Worm (Caenorhabditis elegans): ENCODE measurements around the gene T01D3.6.
A peak's percentile ranks its signal among the peaks of the same experiment; 100 is the strongest.

T01D3.6 gene

DNA sequence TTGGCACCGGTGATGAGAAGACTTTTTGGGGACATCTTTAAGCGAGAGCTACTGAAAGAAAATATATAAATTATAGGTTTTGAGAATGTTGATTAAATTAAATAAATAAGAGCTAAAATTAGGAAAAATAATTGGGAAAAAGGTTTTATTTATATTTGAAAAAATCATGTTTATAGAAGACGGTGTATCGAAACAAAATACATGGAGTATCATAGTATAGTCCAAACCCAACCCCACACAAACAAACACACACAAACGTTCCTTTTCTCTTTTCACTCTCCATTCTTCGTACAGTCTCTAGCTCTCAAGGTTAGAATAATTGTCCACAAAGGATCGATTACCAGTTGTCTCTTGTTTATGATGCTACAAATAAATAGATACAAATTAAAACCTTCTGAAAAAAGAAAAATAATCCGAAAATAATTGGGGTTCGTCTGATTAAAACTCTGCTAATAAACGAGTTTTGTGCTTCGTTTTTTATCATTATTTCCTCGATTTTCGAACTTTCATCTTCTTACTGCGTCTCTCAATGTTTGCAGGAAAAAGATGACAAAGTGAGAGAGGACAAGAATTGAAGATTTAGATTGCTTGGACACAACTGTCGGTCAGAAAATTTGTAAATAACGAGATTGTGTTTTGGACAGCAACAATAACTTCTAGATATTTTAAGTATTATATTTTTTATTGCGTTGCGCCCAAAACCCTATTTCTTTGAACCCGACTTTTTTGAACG, 39.9 kb downstream of the T01D3.6 start, which contains the start of gene F20G2.2:
Gene F20G2.2 (minus strand): TSS at position 51 of the 733 bp plus-strand sequence.
- TF ChIP-seq nfya-1 (tag; optimal IDR thresholded peaks at IDR 0.05; ENCODE audit: insufficient read depth) (no peak), nhr-11 (tag; optimal IDR thresholded peaks at IDR 0.05) (no peak), lin-39 (tag; optimal IDR thresholded peaks at IDR 0.05) (no peak), ceh-16 (tag; optimal IDR thresholded peaks at IDR 0.05) (no peak), pha-4 (tag; optimal IDR thresholded peaks at IDR 0.05) (peak; percentile 45), nhr-43 (tag; optimal IDR thresholded peaks at IDR 0.05; ENCODE audit: poor library complexity, severe bottlenecking) (no peak), ztf-4 (tag; optimal IDR thresholded peaks at IDR 0.05) (no peak), eor-1 (tag; optimal IDR thresholded peaks at IDR 0.05) (no peak), R02D3.7 (tag; optimal IDR thresholded peaks at IDR 0.05) (no peak), nhr-12 (tag; optimal IDR thresholded peaks at IDR 0.05) (no peak), ceh-28 (tag; optimal IDR thresholded peaks at IDR 0.05) (peak; percentile 20), elt-1 (tag; optimal IDR thresholded peaks at IDR 0.05) (no peak), egl-27 (tag; optimal IDR thresholded peaks at IDR 0.05) (no peak), lsy-12 (tag; optimal IDR thresholded peaks at IDR 0.05) (no peak), ama-1 (optimal IDR thresholded peaks at IDR 0.05) (no peak), snpc-4 (tag; optimal IDR thresholded peaks at IDR 0.05) (no peak), egl-5 (tag; optimal IDR thresholded peaks at IDR 0.05) (no peak), ztf-11 (tag; optimal IDR thresholded peaks at IDR 0.05) (no peak), nhr-23 (tag; optimal IDR thresholded peaks at IDR 0.05) (no peak), tbx-2 (tag; optimal IDR thresholded peaks at IDR 0.05) (no peak), daf-12 (tag; optimal IDR thresholded peaks at IDR 0.05) (no peak), nhr-67 (tag; optimal IDR thresholded peaks at IDR 0.05) (no peak), jun-1 (tag; optimal IDR thresholded peaks at IDR 0.05) (no peak), fkh-10 (GFP tag; optimal IDR thresholded peaks at IDR 0.05) (no peak), nhr-77 (tag; optimal IDR thresholded peaks at IDR 0.05) (no peak), aly-2 (tag; optimal IDR thresholded peaks at IDR 0.05) (no peak), skn-1 (tag; optimal IDR thresholded peaks at IDR 0.05) (peak; percentile 83), ceh-9 (tag; optimal IDR thresholded peaks at IDR 0.05) (no peak), nhr-25 (tag; optimal IDR thresholded peaks at IDR 0.05) (no peak), unc-39 (tag; optimal IDR thresholded peaks at IDR 0.05) (no peak), unc-62 (GFP tag; optimal IDR thresholded peaks at IDR 0.05) (no peak), zag-1 (tag; optimal IDR thresholded peaks at IDR 0.05) (no peak), fos-1 (tag; optimal IDR thresholded peaks at IDR 0.05) (no peak), elt-2 (tag; optimal IDR thresholded peaks at IDR 0.05) (peak; percentile 43), nhr-28 (tag; optimal IDR thresholded peaks at IDR 0.05) (no peak), fkh-2 (tag; optimal IDR thresholded peaks at IDR 0.05) (no peak), elt-3 (tag; optimal IDR thresholded peaks at IDR 0.05) (no peak), nhr-237 (tag; optimal IDR thresholded peaks at IDR 0.05) (no peak), lin-15B (tag; optimal IDR thresholded peaks at IDR 0.05) (no peak), ceh-82 (tag; optimal IDR thresholded peaks at IDR 0.05) (no peak), nhr-76 (tag; optimal IDR thresholded peaks at IDR 0.05) (no peak), hmg-11 (tag; optimal IDR thresholded peaks at IDR 0.05) (peak; percentile 13)

DNA sequence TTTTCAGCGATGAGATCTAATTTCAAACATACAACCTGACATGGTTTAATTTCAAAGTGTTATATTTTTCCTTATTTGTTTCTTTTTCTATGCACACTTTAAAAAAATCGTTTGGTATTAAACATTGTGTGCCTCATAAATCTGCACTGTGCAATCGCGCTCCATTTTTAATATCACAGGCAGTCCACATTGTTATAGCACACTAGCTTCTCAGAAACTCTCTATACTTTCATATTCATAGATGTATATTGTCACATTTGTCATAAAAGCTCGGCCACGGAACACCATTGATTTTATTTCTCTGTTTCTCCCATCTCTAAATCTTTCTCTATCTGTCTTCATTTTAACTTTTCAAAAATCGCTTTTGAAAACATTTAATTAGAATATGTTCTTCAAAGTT, 40.7 kb downstream of the T01D3.6 start:
- peak; percentile 29 for TF ChIP-seq nfya-1 (tag; optimal IDR thresholded peaks at IDR 0.05; ENCODE audit: insufficient read depth)
- peak; percentile 34 for TF ChIP-seq lin-39 (tag; optimal IDR thresholded peaks at IDR 0.05)
- peak; percentile 49 for TF ChIP-seq pha-4 (tag; optimal IDR thresholded peaks at IDR 0.05)
- TF ChIP-seq egl-27 (tag; optimal IDR thresholded peaks at IDR 0.05): no peak
- peak; percentile 66 for TF ChIP-seq lin-15B (tag; optimal IDR thresholded peaks at IDR 0.05)
- TF ChIP-seq snpc-4 (tag; optimal IDR thresholded peaks at IDR 0.05): peak; percentile 56
